Fruit fly (Drosophila melanogaster) whole organism, embryonic: ENCODE data around the gene Usp5.
A peak's percentile ranks its signal among the peaks of the same experiment; 100 is the strongest.

Experiments
- Awh ChIP-seq: fragments of 200-800 bp; sonication (Bioruptor generic); IDR thresholded peaks from 2 replicates; pipeline ENCODE4, ENCODE4 v1.3.6; 2022; ENCODE audit warnings: missing biosample characterization, missing genetic modification characterization
- B-H2 ChIP-seq: fragments of 200-800 bp; sonication (Bioruptor generic); optimal IDR thresholded peaks from 2 replicates; lab custom pipeline; 2018; ENCODE audit warnings: missing biosample characterization, mild to moderate bottlenecking, missing genetic modification characterization
- CG10654 ChIP-seq: fragments of 200-800 bp; sonication (Bioruptor generic); optimal IDR thresholded peaks from 2 replicates; lab custom pipeline; 2016; ENCODE audit warnings: missing biosample characterization, missing genetic modification characterization
- CG11085 ChIP-seq: fragments of 200-800 bp; sonication (Bioruptor generic); IDR thresholded peaks from 2 replicates; pipeline ENCODE4 v1.3.6; 2022; ENCODE audit warnings: missing biosample characterization, missing genetic modification characterization
- CG11695 ChIP-seq: fragments of 200-800 bp; sonication (Bioruptor generic); IDR thresholded peaks from 3 replicates; pipeline ENCODE4 v1.3.6; 2022; ENCODE audit warnings: missing biosample characterization, missing genetic modification characterization
- CG13123 ChIP-seq: fragments of 200-800 bp; sonication (Bioruptor generic); optimal IDR thresholded peaks from 2 replicates; lab custom pipeline; 2016; ENCODE audit warnings: missing biosample characterization, missing genetic modification characterization
- CG13624 ChIP-seq: fragments of 200-800 bp; sonication (Bioruptor generic); optimal IDR thresholded peaks from 2 replicates; lab custom pipeline; 2016; ENCODE audit warnings: missing biosample characterization, missing genetic modification characterization
- CG13894 ChIP-seq: fragments of 200-800 bp; sonication (Bioruptor generic); optimal IDR thresholded peaks from 3 replicates; lab custom pipeline; 2018; ENCODE audit warnings: missing biosample characterization, mild to moderate bottlenecking, missing genetic modification characterization, moderate library complexity
- CG15011 ChIP-seq: fragments of 200-800 bp; sonication (Bioruptor generic); optimal IDR thresholded peaks from 3 replicates; lab custom pipeline; 2018; ENCODE audit warnings: missing biosample characterization, mild to moderate bottlenecking, missing genetic modification characterization
- CG15073 ChIP-seq: fragments of 200-800 bp; sonication (Bioruptor generic); optimal IDR thresholded peaks from 2 replicates; lab custom pipeline; 2016; ENCODE audit warnings: missing biosample characterization, missing genetic modification characterization
- CG17186 ChIP-seq: fragments of 200-800 bp; sonication (Bioruptor generic); optimal IDR thresholded peaks from 3 replicates; lab custom pipeline; 2017; ENCODE audit warnings: missing biosample characterization, missing genetic modification reagents, missing genetic modification characterization
- CG32532 ChIP-seq: fragments of 200-800 bp; sonication (Bioruptor generic); IDR thresholded peaks from 2 replicates; pipeline ENCODE4 v1.3.6; 2022; ENCODE audit warnings: missing biosample characterization, missing genetic modification characterization
- CG3726 ChIP-seq: fragments of 200-800 bp; sonication (Bioruptor generic); IDR thresholded peaks from 3 replicates; pipeline ENCODE4, ENCODE4 v1.3.6; 2022; ENCODE audit warnings: missing biosample characterization, missing genetic modification characterization
- CG4282 ChIP-seq: fragments of 200-800 bp; sonication (Bioruptor generic); optimal IDR thresholded peaks from 2 replicates; lab custom pipeline; 2016; ENCODE audit warnings: missing biosample characterization, missing genetic modification characterization
- CG4328 ChIP-seq: fragments of 200-800 bp; sonication (Bioruptor generic); optimal IDR thresholded peaks from 3 replicates; lab custom pipeline; 2017; ENCODE audit warnings: missing biosample characterization, missing genetic modification reagents, missing genetic modification characterization
- CG6272 ChIP-seq: fragments of 200-800 bp; sonication (Bioruptor generic); IDR thresholded peaks from 2 replicates; pipeline ENCODE4 v1.3.6; 2022; ENCODE audit warnings: missing biosample characterization, missing genetic modification characterization
- CG7271 ChIP-seq: fragments of 200-800 bp; sonication (Bioruptor generic); optimal IDR thresholded peaks from 2 replicates; lab custom pipeline; 2018; ENCODE audit warnings: missing biosample characterization, mild to moderate bottlenecking, missing genetic modification characterization, moderate library complexity
- CG7372 ChIP-seq: fragments of 200-800 bp; sonication (Bioruptor generic); IDR thresholded peaks from 2 replicates; pipeline ENCODE4 v1.3.6; 2022; ENCODE audit warnings: missing biosample characterization, missing genetic modification characterization
- CG8388 ChIP-seq: fragments of 200-800 bp; sonication (Bioruptor generic); optimal IDR thresholded peaks from 2 replicates; lab custom pipeline; 2019; ENCODE audit warnings: missing biosample characterization, mild to moderate bottlenecking, missing genetic modification characterization, moderate library complexity
- CoRest ChIP-seq: fragments of 200-800 bp; sonication (Bioruptor generic); optimal IDR thresholded peaks from 3 replicates; lab custom pipeline; 2018; ENCODE audit warnings: missing biosample characterization, mild to moderate bottlenecking, missing genetic modification characterization, moderate library complexity
- Elba2 ChIP-seq: fragments of 200-800 bp; sonication (Bioruptor generic); optimal IDR thresholded peaks from 3 replicates; lab custom pipeline; 2016; ENCODE audit warnings: missing biosample characterization, missing genetic modification characterization
- Ets65A ChIP-seq: fragments of 200-800 bp; sonication (Bioruptor generic); peaks from one replicate; lab custom pipeline; 2016; ENCODE audit warnings: missing biosample characterization, missing genetic modification characterization
- Hand ChIP-seq: fragments of 200-800 bp; sonication (Bioruptor generic); optimal IDR thresholded peaks from 2 replicates; lab custom pipeline; 2017; ENCODE audit warnings: mild to moderate bottlenecking, missing biosample characterization, missing genetic modification reagents, missing genetic modification characterization
- Hr3 ChIP-seq: fragments of 200-800 bp; sonication (Bioruptor generic); optimal IDR thresholded peaks from 3 replicates; lab custom pipeline; 2016; ENCODE audit warnings: missing biosample characterization, missing genetic modification characterization
- Mrtf ChIP-seq: fragments of 200-800 bp; sonication (Bioruptor generic); IDR thresholded peaks from 3 replicates; pipeline ENCODE4 v1.3.6; 2022; ENCODE audit warnings: missing biosample characterization, missing genetic modification characterization
- Nf-YB ChIP-seq: fragments of 200-800 bp; sonication (Bioruptor generic); optimal IDR thresholded peaks from 3 replicates; lab custom pipeline; 2019; ENCODE audit warnings: missing biosample characterization, mild to moderate bottlenecking, missing genetic modification characterization, moderate library complexity
- Optix ChIP-seq: fragments of 200-800 bp; sonication (Bioruptor generic); IDR thresholded peaks from 3 replicates; pipeline ENCODE4 v1.3.6; 2022; ENCODE audit warnings: missing biosample characterization, missing genetic modification characterization
- Side ChIP-seq: fragments of 200-800 bp; sonication (Bioruptor generic); optimal IDR thresholded peaks from 2 replicates; lab custom pipeline; 2016; ENCODE audit warnings: missing biosample characterization, missing genetic modification characterization
- Sox100B ChIP-seq: fragments of 200-800 bp; sonication (Bioruptor generic); optimal IDR thresholded peaks from 3 replicates; lab custom pipeline; 2018; ENCODE audit warnings: missing biosample characterization, mild to moderate bottlenecking, missing genetic modification characterization
- Sry-δ ChIP-seq: fragments of 200-800 bp; sonication (Bioruptor generic); optimal IDR thresholded peaks from 2 replicates; lab custom pipeline; 2016; ENCODE audit warnings: missing biosample characterization, missing genetic modification characterization
- Usf ChIP-seq: fragments of 200-800 bp; sonication (Bioruptor generic); optimal IDR thresholded peaks from 2 replicates; lab custom pipeline; 2017; ENCODE audit warnings: missing genotype, missing biosample characterization, missing genetic modification characterization
- aop ChIP-seq: fragments of 200-800 bp; sonication (Bioruptor generic); IDR thresholded peaks from 2 replicates; pipeline ENCODE4 v1.3.6; 2022; ENCODE audit warnings: missing biosample characterization, missing genetic modification characterization
- bsh ChIP-seq, 2 experiments: fragments of 200-800 bp; sonication (Bioruptor generic); optimal IDR thresholded peaks; 2 replicates each; lab custom pipeline; 2017 to 2018; ENCODE audit warnings: mild to moderate bottlenecking in 2 of 2, missing biosample characterization in 2 of 2, missing genetic modification characterization in 2 of 2, moderate library complexity in 1 of 2
- crol ChIP-seq: fragments of 200-800 bp; sonication (Bioruptor generic); IDR thresholded peaks from 2 replicates; pipeline ENCODE4 v1.3.6; 2022; ENCODE audit warnings: missing biosample characterization, missing genetic modification characterization
- crp ChIP-seq, 2 experiments: fragments of 200-800 bp; sonication (Bioruptor generic); optimal IDR thresholded peaks; 2 replicates in 1 of 2; 3 replicates in 1 of 2; lab custom pipeline; 2017; ENCODE audit warnings: missing biosample characterization in 2 of 2, missing genetic modification characterization in 2 of 2, mild to moderate bottlenecking in 1 of 2, moderate library complexity in 1 of 2
- dmrt11E ChIP-seq: fragments of 200-800 bp; sonication (Bioruptor generic); optimal IDR thresholded peaks from 3 replicates; lab custom pipeline; 2018; ENCODE audit warnings: missing biosample characterization, mild to moderate bottlenecking, missing genetic modification characterization, moderate library complexity
- emc ChIP-seq: fragments of 200-800 bp; sonication (Bioruptor generic); optimal IDR thresholded peaks from 2 replicates; lab custom pipeline; 2016; ENCODE audit warnings: missing biosample characterization, missing genetic modification characterization
- eve ChIP-seq, 2 experiments: fragments of >200 bp; optimal IDR thresholded peaks; 2 replicates each; lab custom pipeline; 2017; ENCODE audit warnings: missing biosample characterization in 2 of 2, missing genetic modification characterization in 2 of 2
- exex ChIP-seq: fragments of 200-800 bp; sonication (Bioruptor generic); optimal IDR thresholded peaks from 4 replicates; lab custom pipeline; 2018; ENCODE audit warnings: missing biosample characterization, mild to moderate bottlenecking, missing genetic modification characterization, moderate library complexity
- her ChIP-seq: fragments of 200-800 bp; sonication (Bioruptor generic); optimal IDR thresholded peaks from 2 replicates; lab custom pipeline; 2016; ENCODE audit warnings: missing biosample characterization, missing genetic modification characterization
- jigr1 ChIP-seq: fragments of 200-800 bp; sonication (Bioruptor generic); IDR thresholded peaks from 3 replicates; pipeline ENCODE4 v1.3.6; 2022; ENCODE audit warnings: missing biosample characterization, missing genetic modification characterization
- ken ChIP-seq: fragments of 200-800 bp; sonication (Bioruptor generic); IDR thresholded peaks from 3 replicates; pipeline ENCODE4 v1.3.6; 2022; ENCODE audit warnings: missing biosample characterization, missing genetic modification characterization
- lov ChIP-seq, 2 experiments: fragments of 200-800 bp in 1 of 2; fragments of >200 bp in 1 of 2; sonication (Bioruptor generic) in 1 of 2; IDR thresholded peaks in 1 of 2; optimal IDR thresholded peaks in 1 of 2; 2 replicates in 1 of 2; 3 replicates in 1 of 2; pipeline versions ENCODE4 v1.3.6 to Lab custom; 2017 to 2022; ENCODE audit warnings: missing biosample characterization in 1 of 2, missing genetic modification characterization in 1 of 2
- nau ChIP-seq: fragments of 200-800 bp; sonication (Bioruptor generic); optimal IDR thresholded peaks from 3 replicates; lab custom pipeline; 2017; ENCODE audit warnings: missing biosample characterization, mild to moderate bottlenecking, missing genetic modification characterization, missing genetic modification reagents
- prd ChIP-seq, 3 experiments: fragments of >200 bp in 2 of 3; fragments of 200-800 bp in 1 of 3; sonication (Bioruptor generic) in 1 of 3; optimal IDR thresholded peaks in 2 of 3; IDR thresholded peaks in 1 of 3; 2 replicates in 2 of 3; 3 replicates in 1 of 3; pipeline versions ENCODE4 v1.3.6 to Lab custom; 2017 to 2022; ENCODE audit warnings: missing biosample characterization in 1 of 3, missing genetic modification characterization in 1 of 3
- repo ChIP-seq: fragments of 200-800 bp; sonication (Bioruptor generic); optimal IDR thresholded peaks from 2 replicates; lab custom pipeline; 2016; ENCODE audit warnings: missing biosample characterization, missing genetic modification characterization
- row ChIP-seq: fragments of 200-800 bp; sonication (Bioruptor generic); IDR thresholded peaks from 3 replicates; pipeline ENCODE4 v1.3.6; 2022; ENCODE audit warnings: missing biosample characterization, missing genetic modification characterization
- slou ChIP-seq: fragments of 200-800 bp; sonication (Bioruptor generic); optimal IDR thresholded peaks from 3 replicates; lab custom pipeline; 2016; ENCODE audit warnings: missing biosample characterization, missing genetic modification characterization
- tna ChIP-seq: fragments of 200-800 bp; sonication (Bioruptor generic); IDR thresholded peaks from 2 replicates; pipeline ENCODE4 v1.3.6; 2022; ENCODE audit warnings: missing biosample characterization, missing genetic modification characterization; ENCODE audit not compliant: partially characterized antibody
- z ChIP-seq: fragments of 200-800 bp; sonication (Bioruptor generic); IDR thresholded peaks from 3 replicates; pipeline ENCODE4 v1.3.6; 2022; ENCODE audit warnings: missing biosample characterization, missing genetic modification characterization
- zfh1 ChIP-seq: fragments of 200-800 bp; sonication (Bioruptor generic); IDR thresholded peaks from 3 replicates; pipeline ENCODE4 v1.3.6; 2022; ENCODE audit warnings: missing biosample characterization, missing genetic modification characterization

Gene Usp5

dm6 chr3L:3127544-3127943, 20.6 kb downstream of the Usp5 start, which contains the start of gene promL (continued):
- TF ChIP-seq CG11695 (GFP tag; lab: Robert Waterston, UW), result peak; percentile 47; the same call in 1 of the 3 replicates
- no peak for TF ChIP-seq exex (tag; lab: Kevin White, UChicago)
- peak; percentile 40 for TF ChIP-seq dmrt11E (tag; lab: Kevin White, UChicago)
- TF ChIP-seq ken (GFP tag; lab: Robert Waterston, UW), result no peak
- TF ChIP-seq Elba2 (GFP tag; lab: Kevin White, UChicago), result no peak
- no peak for TF ChIP-seq CG11085 (GFP tag; lab: Robert Waterston, UW)
- TF ChIP-seq emc, result peak; percentile 4
- TF ChIP-seq crp (GFP tag; optimal IDR thresholded peaks at IDR 0.05; lab: Kevin White, UChicago), result peak in 1 of 2 experiments; percentile 30
- TF ChIP-seq CG10654 (GFP tag; lab: Kevin White, UChicago), result no peak
- no peak for TF ChIP-seq CG13123
- 0 out of 3 replicates have a peak, but pooled peaks have one; percentile 31 for TF ChIP-seq row
- peak; percentile 18 for TF ChIP-seq Sox100B
- peak; percentile 73 for TF ChIP-seq CG13894 (tag; lab: Kevin White, UChicago)
- peak; percentile 47 for TF ChIP-seq Sry-δ
- no peak for TF ChIP-seq Optix (GFP tag; lab: Robert Waterston, UW)
- TF ChIP-seq jigr1 (GFP tag; lab: Robert Waterston, UW), result no peak
- peak; percentile 69 for TF ChIP-seq nau (GFP tag; lab: Kevin White, UChicago)
- no peak for TF ChIP-seq tna (GFP tag; lab: Robert Waterston, UW)
- TF ChIP-seq repo, result peak; percentile 48
- TF ChIP-seq bsh (GFP tag; optimal IDR thresholded peaks at IDR 0.05; lab: Kevin White, UChicago), result peak in 1 of 2 experiments; percentile 41
- TF ChIP-seq her (GFP tag; lab: Kevin White, UChicago), result no peak
- no peak for TF ChIP-seq aop
- no peak for TF ChIP-seq eve (GFP tag; optimal IDR thresholded peaks at IDR 0.05; lab: Kevin White, UChicago)
- peak; percentile 29 for TF ChIP-seq CG15011 (GFP tag; lab: Kevin White, UChicago)
- peak; percentile 49 for TF ChIP-seq CG4328
- no peak for TF ChIP-seq crol (GFP tag; lab: Robert Waterston, UW)
- TF ChIP-seq CG7271 (tag; lab: Kevin White, UChicago), result peak; percentile 26
- no peak for TF ChIP-seq CG6272
- no peak for TF ChIP-seq Hr3 (GFP tag; lab: Kevin White, UChicago)
- TF ChIP-seq CoRest, result peak; percentile 86
- peak; percentile 97 for TF ChIP-seq Ets65A (GFP tag; lab: Kevin White, UChicago)
- TF ChIP-seq CG7372 (GFP tag; lab: Robert Waterston, UW), result no peak
- no peak for TF ChIP-seq Usf (GFP tag; lab: Kevin White, UChicago)
- TF ChIP-seq CG15073 (GFP tag; lab: Kevin White, UChicago), result no peak
- TF ChIP-seq z (GFP tag; lab: Robert Waterston, UW), result no peak
- TF ChIP-seq CG13624 (GFP tag; lab: Kevin White, UChicago), result peak; percentile 68
- no peak for TF ChIP-seq slou (GFP tag; lab: Kevin White, UChicago)
- TF ChIP-seq B-H2 (GFP tag; lab: Kevin White, UChicago), result peak; percentile 70
- TF ChIP-seq lov (optimal IDR thresholded peaks at IDR 0.05; lab: Kevin White, UChicago), result no peak
- TF ChIP-seq lov (GFP tag; IDR thresholded peaks at IDR 0.05; lab: Robert Waterston, UW), result peak; percentile 61; the same call in 2 of the 3 replicates
- TF ChIP-seq CG17186 (GFP tag; lab: Kevin White, UChicago), result peak; percentile 77
- peak; percentile 57 for TF ChIP-seq Side
- no peak for TF ChIP-seq Awh (GFP tag; lab: Robert Waterston, UW)
- TF ChIP-seq CG32532 (GFP tag; lab: Robert Waterston, UW), result peak; percentile 63
- peak; percentile 64; the same call in 2 of the 3 replicates for TF ChIP-seq zfh1 (GFP tag; lab: Robert Waterston, UW)
- TF ChIP-seq CG4282 (GFP tag; lab: Kevin White, UChicago), result no peak
- TF ChIP-seq Nf-YB (GFP tag; lab: Kevin White, UChicago), result peak; percentile 58
- TF ChIP-seq prd (optimal IDR thresholded peaks at IDR 0.05; lab: Kevin White, UChicago), result no peak
- TF ChIP-seq prd (GFP tag; IDR thresholded peaks at IDR 0.05; lab: Robert Waterston, UW), result no peak
- peak; percentile 34 for TF ChIP-seq CG8388 (GFP tag; lab: Kevin White, UChicago)
- no peak for TF ChIP-seq CG3726
- no peak for TF ChIP-seq Mrtf (GFP tag; lab: Robert Waterston, UW)
- peak; percentile 18 for TF ChIP-seq Hand (GFP tag; lab: Kevin White, UChicago)
